Worm (Caenorhabditis elegans): Measurements from ENCODE around the gene acsd-1.

ce11 chrIII:1181756-1182155, 65.5 kb downstream of the acsd-1 start, which contains the start of gene nspg-8:
- TF ChIP-seq snpc-4 (tag; optimal IDR thresholded peaks at IDR 0.05) (no peak), ztf-4 (tag; optimal IDR thresholded peaks at IDR 0.05) (no peak), ceh-82 (tag; optimal IDR thresholded peaks at IDR 0.05) (no peak), unc-62 (GFP tag; optimal IDR thresholded peaks at IDR 0.05) (no peak), unc-55 (GFP tag; optimal IDR thresholded peaks at IDR 0.05) (no peak), unc-39 (tag; optimal IDR thresholded peaks at IDR 0.05) (no peak), ceh-16 (tag; optimal IDR thresholded peaks at IDR 0.05) (no peak), mbf-1 (tag; optimal IDR thresholded peaks at IDR 0.05) (no peak), aly-2 (tag; optimal IDR thresholded peaks at IDR 0.05) (no peak), nhr-12 (tag; optimal IDR thresholded peaks at IDR 0.05) (no peak), nhr-6 (tag; optimal IDR thresholded peaks at IDR 0.05) (no peak), F13H6.1 (tag; optimal IDR thresholded peaks at IDR 0.05) (no peak), mdl-1 (tag; optimal IDR thresholded peaks at IDR 0.05) (no peak), egl-27 (tag; optimal IDR thresholded peaks at IDR 0.05) (no peak)
